Worm (Caenorhabditis elegans) whole organism, L4 larva: ENCODE measurements around the gene C52E2.4.
"Not testable (repeated sequence)": the region's sequence is repeated elsewhere in the genome, so short reads cannot be mapped to it uniquely, and the experiment has no call there.

Experiments
- Y48G9A.11 ChIP-seq: fragments of 200-800 bp; sonication (Bioruptor generic); IDR thresholded peaks from 2 replicates; pipeline ENCODE4 v1.3.6; 2022; ENCODE audit warnings: missing genetic modification reagents, missing genetic modification characterization, missing compliant biosample characterization
- aha-1 ChIP-seq: fragments of 150-350 bp; peaks from one replicate; lab custom pipeline; 2014; ENCODE audit warnings: missing biosample characterization, missing genetic modification characterization
- ama-1 ChIP-seq: fragments of 150-350 bp; optimal IDR thresholded peaks from 2 replicates; lab custom pipeline; 2014; ENCODE audit warnings: inconsistent platforms, mixed read lengths
- ceh-32 ChIP-seq: sonication (generic microtip); optimal IDR thresholded peaks from 2 replicates; lab custom pipeline; 2016; ENCODE audit warnings: mild to moderate bottlenecking, missing genetic modification characterization, missing compliant biosample characterization; ENCODE audit not compliant: poor library complexity
- ceh-62 ChIP-seq: sonication (generic microtip); optimal IDR thresholded peaks from 2 replicates; lab custom pipeline; 2017; ENCODE audit warnings: missing biosample characterization, missing genetic modification characterization
- cey-2 ChIP-seq: sonication (generic microtip); optimal IDR thresholded peaks from 3 replicates; lab custom pipeline; 2017; ENCODE audit warnings: missing genetic modification characterization, mild to moderate bottlenecking, missing compliant biosample characterization, antibody characterized with exemption, borderline replicate concordance; ENCODE audit not compliant: insufficient read depth
- ctbp-1 ChIP-seq: fragments of 200-800 bp; sonication (Bioruptor generic); IDR thresholded peaks from 2 replicates; pipeline ENCODE4 v1.3.6; 2022; ENCODE audit warnings: missing genetic modification reagents, missing genetic modification characterization, missing compliant biosample characterization
- daf-8 ChIP-seq: fragments of 200-800 bp; sonication (Bioruptor generic); IDR thresholded peaks from 2 replicates; pipeline ENCODE4 v1.3.6; 2022; ENCODE audit warnings: missing genetic modification characterization, missing compliant biosample characterization
- dve-1 ChIP-seq: sonication (generic microtip); optimal IDR thresholded peaks from 2 replicates; lab custom pipeline; 2017; ENCODE audit warnings: antibody characterized with exemption, mild to moderate bottlenecking, missing genetic modification characterization, missing compliant biosample characterization; ENCODE audit not compliant: insufficient read depth
- egl-27 ChIP-seq: sonication (generic microtip); optimal IDR thresholded peaks from 3 replicates; lab custom pipeline; 2017; ENCODE audit warnings: missing biosample characterization, missing genetic modification reagents, missing genetic modification characterization
- gei-8 ChIP-seq: fragments of 200-800 bp; sonication (Bioruptor generic); optimal IDR thresholded peaks from 2 replicates; lab custom pipeline; 2018; ENCODE audit warnings: mild to moderate bottlenecking, missing genetic modification characterization, missing compliant biosample characterization
- lim-7 ChIP-seq: fragments of 200-800 bp; sonication (Bioruptor generic); IDR thresholded peaks from 2 replicates; pipeline ENCODE4 v1.3.6; 2022; ENCODE audit warnings: missing genetic modification characterization, missing compliant biosample characterization
- lin-38 ChIP-seq: fragments of 200-800 bp; sonication (Bioruptor generic); IDR thresholded peaks from 2 replicates; pipeline ENCODE4 v1.3.6; 2022; ENCODE audit warnings: missing genetic modification reagents, missing genetic modification characterization, missing compliant biosample characterization
- madf-5 ChIP-seq, 2 experiments: fragments of 200-800 bp; sonication (Bioruptor generic); IDR thresholded peaks; 2 replicates each; pipeline ENCODE4 v1.3.6; 2022; ENCODE audit warnings: missing compliant biosample characterization in 2 of 2, missing genetic modification characterization in 2 of 2
- mdl-1 ChIP-seq, 2 experiments: fragments of 150-350 bp in 1 of 2; sonication (generic microtip) in 1 of 2; optimal IDR thresholded peaks; 2 replicates each; lab custom pipeline; 2014 to 2017; ENCODE audit warnings: missing biosample characterization in 2 of 2, missing genetic modification characterization in 2 of 2
- nhr-11 ChIP-seq: fragments of 150-350 bp; optimal IDR thresholded peaks from 2 replicates; lab custom pipeline; 2014; ENCODE audit warnings: missing biosample characterization, missing genetic modification characterization
- nhr-25 ChIP-seq: sonication (generic microtip); optimal IDR thresholded peaks from 2 replicates; lab custom pipeline; 2017; ENCODE audit warnings: missing genetic modification characterization, mild to moderate bottlenecking, missing compliant biosample characterization, antibody characterized with exemption, moderate library complexity, borderline replicate concordance; ENCODE audit not compliant: insufficient read depth
- nhr-28 ChIP-seq: fragments of 150-350 bp; optimal IDR thresholded peaks from 2 replicates; lab custom pipeline; 2014; ENCODE audit warnings: missing biosample characterization, missing genetic modification characterization
- nhr-41 ChIP-seq: fragments of 200-800 bp; sonication (Bioruptor generic); IDR thresholded peaks from 2 replicates; pipeline ENCODE4 v1.3.6; 2022; ENCODE audit warnings: missing genetic modification reagents, missing genetic modification characterization, missing compliant biosample characterization
- nhr-42 ChIP-seq: fragments of 200-800 bp; sonication (Bioruptor generic); IDR thresholded peaks from 2 replicates; pipeline ENCODE4 v1.3.6; 2022; ENCODE audit warnings: missing genetic modification characterization, missing compliant biosample characterization
- nhr-48 ChIP-seq: sonication (generic microtip); optimal IDR thresholded peaks from 2 replicates; lab custom pipeline; 2016; ENCODE audit warnings: mild to moderate bottlenecking, missing genetic modification characterization, missing compliant biosample characterization
- nhr-76 ChIP-seq: fragments of 150-350 bp; optimal IDR thresholded peaks from 2 replicates; lab custom pipeline; 2014; ENCODE audit warnings: missing biosample characterization, missing genetic modification characterization
- pha-4 ChIP-seq, 2 experiments: fragments of 150-350 bp in 1 of 2; fragments of 200-800 bp in 1 of 2; sonication (Bioruptor generic) in 1 of 2; IDR thresholded peaks in 1 of 2; optimal IDR thresholded peaks in 1 of 2; 2 replicates each; pipeline versions ENCODE4 v1.3.6 to Lab custom; 2014 to 2022; ENCODE audit warnings: missing genetic modification characterization in 2 of 2, missing genetic modification reagents in 2 of 2, missing biosample characterization in 1 of 2, missing compliant biosample characterization in 1 of 2
- pqm-1 ChIP-seq: sonication (generic microtip); optimal IDR thresholded peaks from 2 replicates; lab custom pipeline; 2017; ENCODE audit warnings: missing biosample characterization, missing genetic modification characterization
- set-16 ChIP-seq: fragments of 200-800 bp; sonication (Bioruptor generic); IDR thresholded peaks from 2 replicates; pipeline ENCODE4 v1.3.6; 2022; ENCODE audit warnings: missing genetic modification reagents, missing genetic modification characterization, missing compliant biosample characterization
- skn-1 ChIP-seq: fragments of 150-350 bp; optimal IDR thresholded peaks from 2 replicates; lab custom pipeline; 2014; ENCODE audit warnings: missing biosample characterization, missing genetic modification characterization
- spr-3 ChIP-seq: fragments of 200-800 bp; sonication (Bioruptor generic); optimal IDR thresholded peaks from 2 replicates; lab custom pipeline; 2018; ENCODE audit warnings: mild to moderate bottlenecking, missing genetic modification characterization, missing compliant biosample characterization
- tra-1 ChIP-seq: fragments of 200-800 bp; sonication (Bioruptor generic); IDR thresholded peaks from 2 replicates; pipeline ENCODE4 v1.3.6; 2022; ENCODE audit warnings: missing genetic modification reagents, missing genetic modification characterization, missing compliant biosample characterization
- unc-39 ChIP-seq: sonication (generic microtip); optimal IDR thresholded peaks from 2 replicates; lab custom pipeline; 2017; ENCODE audit warnings: missing biosample characterization, missing genetic modification characterization
- zip-11 ChIP-seq: fragments of 200-800 bp; sonication (Bioruptor generic); IDR thresholded peaks from 2 replicates; pipeline ENCODE4 v1.3.6; 2022; ENCODE audit warnings: missing genetic modification characterization, missing compliant biosample characterization
- ztf-7 ChIP-seq: fragments of 150-350 bp; optimal IDR thresholded peaks from 2 replicates; lab custom pipeline; 2014; ENCODE audit warnings: missing biosample characterization, missing genetic modification characterization

C52E2.4 gene

DNA sequence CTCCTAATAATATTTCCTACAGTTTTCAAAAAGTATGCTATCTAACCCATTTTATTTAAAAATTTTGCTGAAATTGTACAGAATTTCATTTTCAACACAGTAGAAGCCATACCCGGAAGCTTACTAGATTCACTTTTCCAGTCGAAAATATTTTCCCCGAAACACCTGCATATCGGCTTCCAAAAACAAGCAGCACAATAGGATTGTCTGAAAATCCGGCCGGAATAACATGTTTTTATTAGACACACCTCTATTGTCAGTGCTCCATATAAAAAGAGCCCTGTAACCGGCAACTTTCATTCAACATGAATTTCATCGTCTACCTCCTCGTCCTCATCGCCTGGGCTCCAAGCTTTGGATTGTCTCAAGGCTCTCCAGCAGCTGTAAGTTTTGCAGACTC is 9.6 kb downstream of the C52E2.4 start, which contains the start of gene C52E2.2:
TSS of gene C52E2.2 (plus strand) at position 301 of the 400 bp plus-strand sequence.
- TF ChIP-seq Y48G9A.11 (GFP tag; lab: Robert Waterston, UW) = no peak
- no peak for TF ChIP-seq ctbp-1 (GFP tag; lab: Robert Waterston, UW)
- no peak for TF ChIP-seq pha-4 (GFP tag; IDR thresholded peaks at IDR 0.05; lab: Robert Waterston, UW)
- TF ChIP-seq pha-4 (tag; optimal IDR thresholded peaks at IDR 0.05; lab: Kevin White, UChicago) = no peak

DNA sequence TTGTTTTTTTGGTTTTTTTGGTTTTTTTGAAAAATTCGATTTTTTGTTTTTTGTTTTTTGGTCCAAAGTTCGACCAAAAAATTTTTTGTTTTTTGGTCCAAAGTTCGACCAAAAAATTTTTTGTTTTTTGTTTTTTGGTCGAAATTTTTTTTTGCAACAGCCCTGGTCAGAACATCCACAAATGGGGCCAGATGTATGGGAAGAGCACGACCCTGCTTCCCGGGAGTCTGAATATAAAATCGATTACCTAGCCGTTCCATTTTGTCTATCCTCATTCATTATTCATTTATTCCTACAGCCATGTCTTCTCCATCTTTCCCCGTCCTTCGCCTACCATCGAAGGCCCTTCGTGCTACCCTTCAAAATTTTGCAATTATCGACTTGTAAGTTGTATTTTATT is 11.1 kb downstream of the C52E2.4 start, which contains the start of gene fbxb-95:
TSS of gene fbxb-95 (plus strand) at position 301 of the 400 bp plus-strand sequence.
- TF ChIP-seq cey-2 (tag; lab: Kevin White, UChicago); unc-39 (tag; lab: Kevin White, UChicago); zip-11: not testable (repeated sequence)

- peak; percentile 99 for TF ChIP-seq tra-1
- TF ChIP-seq set-16 (GFP tag; lab: Robert Waterston, UW) = 0 out of 2 replicates have a peak, but pooled peaks have one; percentile 12
- TF ChIP-seq, all 104 proteins: peak for 2; not testable (repeated sequence) for 102
These were observed 12.5 kb downstream of the C52E2.4 start for ce11 chrII:1855447-1855846.

- not testable (repeated sequence) for TF ChIP-seq set-16 (GFP tag; lab: Robert Waterston, UW); mdl-1 (tag; optimal IDR thresholded peaks at IDR 0.05; lab: Kevin White, UChicago); nhr-42 (GFP tag; lab: Robert Waterston, UW)
These were observed 18.4 kb downstream of the C52E2.4 start, which contains the start of gene C16C4.18 for ce11 chrII:1861285-1861793. TSS of gene C16C4.18 (minus strand) at chrII:1861335.

DNA sequence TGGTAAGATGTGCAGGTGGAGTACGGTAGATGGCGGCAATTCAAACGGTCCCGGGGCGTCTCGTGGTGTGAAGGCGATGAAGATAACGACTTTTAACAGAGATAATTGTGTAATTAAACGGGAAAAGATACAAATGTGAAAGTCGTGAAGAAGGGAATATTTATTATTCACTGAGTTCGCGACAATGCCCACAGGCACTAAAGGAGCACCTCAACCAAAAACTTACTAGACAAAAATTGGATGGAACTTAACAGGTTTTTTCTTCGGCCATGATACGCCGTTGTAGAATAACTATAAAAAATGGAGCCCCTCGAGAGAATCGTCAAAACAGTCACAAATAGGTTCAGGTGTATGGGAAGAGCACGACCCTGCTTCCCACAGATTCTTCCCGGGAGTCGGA is 19.4 kb downstream of the C52E2.4 start, which contains the start of gene fbxb-98:
TSS of gene fbxb-98 (plus strand) at position 301 of the 400 bp plus-strand sequence.
- TF ChIP-seq nhr-41 (GFP tag; lab: Robert Waterston, UW); ama-1 (lab: Kevin White, UChicago); ztf-7 (tag; lab: Kevin White, UChicago): not testable (repeated sequence)

DNA sequence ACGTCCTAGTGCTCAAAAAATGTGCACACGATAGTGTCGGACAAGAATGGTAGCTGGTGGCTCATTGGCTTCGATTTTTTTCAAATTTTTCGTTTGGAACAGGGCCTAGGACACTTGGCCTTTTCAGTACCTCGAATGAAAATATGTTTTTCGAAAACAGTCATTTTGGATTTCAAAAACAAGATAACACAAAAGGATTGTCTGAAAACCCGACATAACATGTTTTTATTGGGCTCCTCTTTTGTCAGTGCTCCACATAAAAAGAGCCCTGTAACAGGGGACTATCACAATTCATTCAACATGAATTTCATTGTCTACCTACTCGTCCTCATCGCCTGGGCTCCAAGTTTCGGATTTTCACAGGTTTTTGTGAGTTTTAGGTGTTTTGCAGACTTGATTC is 21.3 kb downstream of the C52E2.4 start, which contains the start of gene C16C4.17:
TSS of gene C16C4.17 (plus strand) at position 301 of the 400 bp plus-strand sequence.
- TF ChIP-seq dve-1 (tag; lab: Kevin White, UChicago) (no peak), lin-38 (GFP tag; lab: Robert Waterston, UW) (no peak), egl-27 (tag; lab: Kevin White, UChicago) (no peak), nhr-25 (no peak), lim-7 (no peak), gei-8 (GFP tag; lab: Kevin White, UChicago) (no peak), nhr-11 (no peak), aha-1 (no peak)

DNA sequence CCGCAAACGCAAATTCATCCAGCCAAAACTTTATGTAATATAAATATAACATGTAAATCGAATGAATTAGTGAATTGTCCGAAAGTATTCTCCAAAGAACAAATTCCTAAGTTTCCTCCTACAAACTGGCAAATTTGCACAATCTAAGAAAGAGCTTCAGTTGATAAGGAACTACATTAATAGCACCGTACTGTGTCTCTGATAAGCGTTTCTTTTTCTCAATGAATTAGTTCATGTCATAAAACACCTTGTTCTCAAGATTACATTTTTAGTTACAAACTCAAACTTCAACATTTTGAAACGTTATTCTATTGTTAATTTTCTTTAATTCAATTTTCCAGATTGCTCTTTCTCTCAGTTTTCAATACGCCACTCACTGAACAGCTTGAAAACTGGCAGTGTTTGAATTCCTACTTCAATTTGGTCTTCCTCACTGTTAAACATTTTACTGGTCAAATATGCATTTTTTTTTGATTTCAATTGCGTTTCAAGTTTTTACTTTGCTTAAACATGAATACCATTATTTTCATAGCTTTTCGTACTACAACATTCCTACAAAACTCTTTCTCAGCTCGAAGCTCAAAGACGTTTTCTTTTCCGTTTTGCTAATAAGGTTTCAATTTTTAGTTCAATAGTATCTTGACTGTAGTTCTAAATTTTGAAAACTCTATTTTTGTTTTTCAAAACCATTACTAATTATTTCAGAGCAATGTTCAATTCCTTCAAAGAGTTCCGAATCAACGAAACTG is 22.9 kb downstream of the C52E2.4 start, which contains the start of gene math-15:
TSS of gene math-15 (plus strand) at position 699 of the 749 bp plus-strand sequence.
- TF ChIP-seq ceh-32 (tag; lab: Kevin White, UChicago) (no peak), nhr-28 (tag; lab: Kevin White, UChicago) (peak; percentile 53), spr-3 (GFP tag; lab: Kevin White, UChicago) (no peak), mdl-1 (tag; optimal IDR thresholded peaks at IDR 0.05; lab: Kevin White, UChicago) (no peak), pqm-1 (tag; lab: Kevin White, UChicago) (peak; percentile 72), nhr-76 (no peak), skn-1 (tag; lab: Kevin White, UChicago) (no peak), ceh-62 (tag; lab: Kevin White, UChicago) (no peak), nhr-48 (no peak), daf-8 (GFP tag; lab: Robert Waterston, UW) (no peak), madf-5 (GFP tag; IDR thresholded peaks at IDR 0.05; lab: Robert Waterston, UW) (no peak)
